Fruit fly (Drosophila melanogaster) whole organism: ENCODE results near the gene Kaz-m1.

Experiments used
- CG8478 ChIP-seq: fragments of >200 bp; optimal IDR thresholded peaks from 2 replicates; lab custom pipeline; 2018; ENCODE audit warnings: inconsistent platforms
- Dll ChIP-seq: fragments of >200 bp; optimal IDR thresholded peaks from 2 replicates; lab custom pipeline; 2017
- EcR ChIP-seq, 2 experiments: fragments of >200 bp; optimal IDR thresholded peaks; 2 replicates each; lab custom pipeline; 2017; ENCODE audit warnings: missing biosample characterization in 2 of 2, missing genetic modification characterization in 2 of 2, missing genetic modification reagents in 2 of 2
- pan ChIP-seq: fragments of >200 bp; optimal IDR thresholded peaks from 2 replicates; lab custom pipeline; 2017
- psq ChIP-seq: fragments of >200 bp; optimal IDR thresholded peaks from 2 replicates; lab custom pipeline; 2017
- usp ChIP-seq: fragments of >200 bp; optimal IDR thresholded peaks from 2 replicates; lab custom pipeline; 2017; ENCODE audit warnings: missing biosample characterization, missing genetic modification characterization, mixed read lengths

DNA sequence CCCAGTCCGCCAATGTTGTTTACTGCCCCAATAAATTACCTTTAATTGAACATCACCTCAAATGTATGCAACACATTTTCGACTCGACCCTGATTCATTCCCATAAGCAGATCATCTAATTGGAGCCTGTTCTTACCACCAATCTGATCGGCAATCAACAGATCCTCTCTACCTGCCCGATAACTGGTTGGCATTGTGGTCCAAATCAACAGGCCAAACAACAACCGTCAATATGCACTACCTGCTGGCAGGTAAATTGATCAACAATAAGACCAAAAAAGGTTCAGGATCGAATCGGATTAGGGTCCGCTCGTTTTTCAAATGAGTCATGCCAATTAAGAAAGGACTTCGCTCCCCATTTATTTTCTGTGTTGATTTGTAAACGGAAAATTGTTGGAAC lies 8.7 kb downstream of the Kaz-m1 start:
- TF ChIP-seq psq (lab: Kevin White, UChicago) (no peak), pan (no peak), CG8478 (lab: Kevin White, UChicago) (no peak), EcR (GFP tag; optimal IDR thresholded peaks at IDR 0.05; lab: Kevin White, UChicago) (no peak), Dll (lab: Kevin White, UChicago) (no peak), usp (GFP tag; lab: Kevin White, UChicago) (no peak)
